Worm (Caenorhabditis elegans) whole organism, L1 larva: ENCODE measurements around the gene Y62E10A.24.
A peak's percentile ranks its signal among the peaks of the same experiment; 100 is the strongest.

Experiments
- C16A3.4 ChIP-seq: fragments of 150-350 bp; optimal IDR thresholded peaks from 2 replicates; lab custom pipeline; 2014; ENCODE audit warnings: missing biosample characterization, missing genetic modification characterization
- aha-1 ChIP-seq: fragments of 150-350 bp; optimal IDR thresholded peaks from 2 replicates; lab custom pipeline; 2014; ENCODE audit warnings: missing biosample characterization, missing genetic modification characterization
- aly-2 ChIP-seq: fragments of 150-350 bp; optimal IDR thresholded peaks from 2 replicates; lab custom pipeline; 2014; ENCODE audit warnings: missing biosample characterization, missing genetic modification characterization
- blmp-1 ChIP-seq: fragments of 150-350 bp; optimal IDR thresholded peaks from 2 replicates; lab custom pipeline; 2014; ENCODE audit warnings: missing biosample characterization, missing genetic modification characterization
- ceh-63 ChIP-seq: fragments of 200-800 bp; sonication (Bioruptor generic); optimal IDR thresholded peaks from 2 replicates; lab custom pipeline; 2018; ENCODE audit warnings: mild to moderate bottlenecking, missing genetic modification characterization, missing compliant biosample characterization
- ceh-82 ChIP-seq, 3 experiments: fragments of 150-350 bp in 1 of 3; sonication (generic microtip) in 2 of 3; optimal IDR thresholded peaks; 2 replicates each; lab custom pipeline; 2014 to 2017; ENCODE audit warnings: missing biosample characterization in 3 of 3, missing genetic modification characterization in 3 of 3
- ceh-90 ChIP-seq: sonication (generic microtip); optimal IDR thresholded peaks from 2 replicates; lab custom pipeline; 2016; ENCODE audit warnings: missing genetic modification characterization, missing compliant biosample characterization
- dsc-1 ChIP-seq: sonication (generic microtip); optimal IDR thresholded peaks from 2 replicates; lab custom pipeline; 2016; ENCODE audit warnings: mild to moderate bottlenecking, missing genetic modification characterization, missing compliant biosample characterization
- efl-3 ChIP-seq: fragments of 200-800 bp; sonication (Bioruptor generic); optimal IDR thresholded peaks from 2 replicates; lab custom pipeline; 2018; ENCODE audit warnings: mild to moderate bottlenecking, missing genetic modification characterization, missing compliant biosample characterization
- egl-27 ChIP-seq, 2 experiments: fragments of 150-350 bp in 1 of 2; sonication (generic microtip); optimal IDR thresholded peaks; 3 replicates each; lab custom pipeline; 2017 to 2018; ENCODE audit warnings: missing biosample characterization in 2 of 2, missing genetic modification characterization in 2 of 2, missing genetic modification reagents in 2 of 2
- elt-2 ChIP-seq: sonication (generic microtip); optimal IDR thresholded peaks from 2 replicates; lab custom pipeline; 2016; ENCODE audit warnings: missing genetic modification characterization, mild to moderate bottlenecking, inconsistent platforms, missing compliant biosample characterization, missing genetic modification reagents
- elt-3 ChIP-seq, 6 experiments: fragments of 150-350 bp in 1 of 6; sonication (generic microtip); optimal IDR thresholded peaks; 2 replicates each; lab custom pipeline; 2017 to 2018; ENCODE audit warnings: missing biosample characterization in 6 of 6, missing genetic modification characterization in 6 of 6, inconsistent platforms in 1 of 6
- ets-5 ChIP-seq: fragments of 200-800 bp; sonication (Bioruptor generic); IDR thresholded peaks from 2 replicates; pipeline ENCODE4 v1.3.6; 2022; ENCODE audit warnings: missing genetic modification characterization, missing compliant biosample characterization
- fkh-4 ChIP-seq: sonication (generic microtip); optimal IDR thresholded peaks from 2 replicates; lab custom pipeline; 2016; ENCODE audit warnings: missing compliant biosample characterization, missing genetic modification characterization, borderline replicate concordance
- fkh-8 ChIP-seq: sonication (generic microtip); optimal IDR thresholded peaks from 2 replicates; lab custom pipeline; 2016; ENCODE audit warnings: mild to moderate bottlenecking, missing genetic modification characterization, missing compliant biosample characterization
- fos-1 ChIP-seq: fragments of 150-350 bp; optimal IDR thresholded peaks from 2 replicates; lab custom pipeline; 2014; ENCODE audit warnings: missing biosample characterization, missing genetic modification characterization
- grh-1 ChIP-seq: fragments of 200-800 bp; sonication (Bioruptor generic); IDR thresholded peaks from 2 replicates; pipeline ENCODE4 v1.3.6; 2022; ENCODE audit warnings: missing genetic modification reagents, missing genetic modification characterization, missing compliant biosample characterization
- hlh-17 ChIP-seq: fragments of 200-800 bp; sonication (Bioruptor generic); optimal IDR thresholded peaks from 2 replicates; lab custom pipeline; 2018; ENCODE audit warnings: missing genetic modification characterization, mild to moderate bottlenecking, missing compliant biosample characterization, moderate library complexity, borderline replicate concordance
- hlh-4 ChIP-seq: sonication (generic microtip); optimal IDR thresholded peaks from 2 replicates; lab custom pipeline; 2016; ENCODE audit warnings: mild to moderate bottlenecking, missing genetic modification characterization, missing compliant biosample characterization
- hpl-2 ChIP-seq: fragments of 150-350 bp; optimal IDR thresholded peaks from 2 replicates; lab custom pipeline; 2014; ENCODE audit warnings: missing biosample characterization, missing genetic modification reagents, missing genetic modification characterization
- jun-1 ChIP-seq: fragments of 150-350 bp; optimal IDR thresholded peaks from 2 replicates; lab custom pipeline; 2014; ENCODE audit warnings: missing biosample characterization, missing genetic modification reagents, missing genetic modification characterization
- lin-14 ChIP-seq: fragments of 200-800 bp; sonication (Bioruptor generic); optimal IDR thresholded peaks from 2 replicates; lab custom pipeline; 2018; ENCODE audit warnings: mild to moderate bottlenecking, missing genetic modification characterization, moderate library complexity, missing compliant biosample characterization
- lin-15B ChIP-seq: fragments of 150-350 bp; sonication (generic microtip); optimal IDR thresholded peaks from 3 replicates; lab custom pipeline; 2014; ENCODE audit warnings: missing biosample characterization, missing genetic modification characterization
- lin-39 ChIP-seq: fragments of 150-350 bp; optimal IDR thresholded peaks from 2 replicates; lab custom pipeline; 2014; ENCODE audit warnings: missing biosample characterization, missing genetic modification reagents, missing genetic modification characterization
- lir-3 ChIP-seq: sonication (generic microtip); optimal IDR thresholded peaks from 2 replicates; lab custom pipeline; 2016; ENCODE audit warnings: mild to moderate bottlenecking, missing genetic modification characterization, moderate library complexity, missing compliant biosample characterization; ENCODE audit not compliant: poor library complexity
- mab-9 ChIP-seq: fragments of 200-800 bp; sonication (Bioruptor generic); IDR thresholded peaks from 2 replicates; pipeline ENCODE4 v1.3.6; 2022; ENCODE audit warnings: missing genetic modification reagents, missing genetic modification characterization, missing compliant biosample characterization
- mdl-1 ChIP-seq, 2 experiments: fragments of 150-350 bp; optimal IDR thresholded peaks; 2 replicates each; lab custom pipeline; 2014 to 2017; ENCODE audit warnings: missing biosample characterization in 2 of 2, missing genetic modification characterization in 2 of 2, inconsistent platforms in 1 of 2
- mep-1 ChIP-seq: fragments of 150-350 bp; optimal IDR thresholded peaks from 2 replicates; lab custom pipeline; 2014; ENCODE audit warnings: missing biosample characterization, missing genetic modification characterization
- nhr-11 ChIP-seq: fragments of 150-350 bp; optimal IDR thresholded peaks from 2 replicates; lab custom pipeline; 2014; ENCODE audit warnings: missing biosample characterization, missing genetic modification characterization
- nhr-12 ChIP-seq: sonication (generic microtip); optimal IDR thresholded peaks from 2 replicates; lab custom pipeline; 2017; ENCODE audit warnings: missing biosample characterization, missing genetic modification characterization
- nhr-20 ChIP-seq: sonication (generic microtip); optimal IDR thresholded peaks from 2 replicates; lab custom pipeline; 2016; ENCODE audit warnings: mild to moderate bottlenecking, missing genetic modification characterization, missing compliant biosample characterization
- nhr-237 ChIP-seq: fragments of 150-350 bp; optimal IDR thresholded peaks from 2 replicates; lab custom pipeline; 2014; ENCODE audit warnings: missing biosample characterization, missing genetic modification characterization
- nhr-28 ChIP-seq: fragments of 150-350 bp; optimal IDR thresholded peaks from 2 replicates; lab custom pipeline; 2014; ENCODE audit warnings: missing biosample characterization, missing genetic modification characterization
- nhr-71 ChIP-seq: sonication (generic microtip); optimal IDR thresholded peaks from 2 replicates; lab custom pipeline; 2016; ENCODE audit warnings: mild to moderate bottlenecking, missing genetic modification characterization, moderate library complexity, missing compliant biosample characterization
- nhr-76 ChIP-seq: sonication (generic microtip); optimal IDR thresholded peaks from 2 replicates; lab custom pipeline; 2017; ENCODE audit warnings: missing biosample characterization, missing genetic modification characterization
- nhr-84 ChIP-seq: sonication (generic microtip); optimal IDR thresholded peaks from 2 replicates; lab custom pipeline; 2017; ENCODE audit warnings: missing biosample characterization, missing genetic modification characterization
- nhr-85 ChIP-seq: sonication (generic microtip); peaks from one replicate; lab custom pipeline; 2016; ENCODE audit warnings: missing genetic modification characterization, inconsistent platforms, missing compliant biosample characterization
- nhr-90 ChIP-seq: sonication (generic microtip); optimal IDR thresholded peaks from 2 replicates; lab custom pipeline; 2016; ENCODE audit warnings: mild to moderate bottlenecking, missing genetic modification characterization, missing compliant biosample characterization; ENCODE audit not compliant: poor library complexity
- pag-3 ChIP-seq: sonication (generic microtip); optimal IDR thresholded peaks from 2 replicates; lab custom pipeline; 2017; ENCODE audit warnings: missing genetic modification characterization, mild to moderate bottlenecking, missing compliant biosample characterization, antibody characterized with exemption, borderline replicate concordance; ENCODE audit not compliant: insufficient read depth
- pqm-1 ChIP-seq: sonication (generic microtip); optimal IDR thresholded peaks from 3 replicates; lab custom pipeline; 2017; ENCODE audit warnings: missing biosample characterization, missing genetic modification characterization
- skn-1 ChIP-seq: fragments of 150-350 bp; optimal IDR thresholded peaks from 2 replicates; lab custom pipeline; 2014; ENCODE audit warnings: missing biosample characterization, missing genetic modification characterization
- snpc-4 ChIP-seq: fragments of 150-350 bp; optimal IDR thresholded peaks from 2 replicates; lab custom pipeline; 2014; ENCODE audit warnings: missing biosample characterization, missing genetic modification characterization
- snu-23 ChIP-seq: sonication (generic microtip); optimal IDR thresholded peaks from 2 replicates; lab custom pipeline; 2016; ENCODE audit warnings: missing genetic modification characterization, missing compliant biosample characterization
- sox-4 ChIP-seq: sonication (generic microtip); optimal IDR thresholded peaks from 2 replicates; lab custom pipeline; 2016; ENCODE audit warnings: missing genetic modification characterization, missing compliant biosample characterization
- sptf-1 ChIP-seq: fragments of 150-350 bp; optimal IDR thresholded peaks from 2 replicates; lab custom pipeline; 2014; ENCODE audit warnings: missing biosample characterization, missing genetic modification characterization
- sup-37 ChIP-seq: fragments of 200-800 bp; sonication (Bioruptor generic); optimal IDR thresholded peaks from 2 replicates; lab custom pipeline; 2018; ENCODE audit warnings: mild to moderate bottlenecking, missing genetic modification characterization, missing compliant biosample characterization
- swsn-7 ChIP-seq: sonication (generic microtip); optimal IDR thresholded peaks from 2 replicates; lab custom pipeline; 2016; ENCODE audit warnings: missing genetic modification characterization, missing compliant biosample characterization
- tbx-2 ChIP-seq: sonication (generic microtip); optimal IDR thresholded peaks from 2 replicates; lab custom pipeline; 2016; ENCODE audit warnings: missing genetic modification characterization, missing compliant biosample characterization
- unc-130 ChIP-seq: fragments of 150-350 bp; optimal IDR thresholded peaks from 2 replicates; lab custom pipeline; 2017; ENCODE audit warnings: missing biosample characterization, missing genetic modification characterization, inconsistent platforms
- unc-62 ChIP-seq: fragments of 150-350 bp; optimal IDR thresholded peaks from 2 replicates; lab custom pipeline; 2014; ENCODE audit warnings: missing biosample characterization, missing genetic modification reagents, missing genetic modification characterization
- vab-15 ChIP-seq: sonication (generic microtip); optimal IDR thresholded peaks from 2 replicates; lab custom pipeline; 2017; ENCODE audit warnings: missing genotype, mild to moderate bottlenecking, missing genetic modification characterization, missing compliant biosample characterization
- xbp-1 ChIP-seq: sonication (generic microtip); optimal IDR thresholded peaks from 2 replicates; lab custom pipeline; 2016; ENCODE audit warnings: missing genetic modification characterization, missing compliant biosample characterization
- zag-1 ChIP-seq: fragments of 150-350 bp; optimal IDR thresholded peaks from 2 replicates; lab custom pipeline; 2014; ENCODE audit warnings: missing biosample characterization, missing genetic modification characterization
- ztf-4 ChIP-seq: fragments of 150-350 bp; optimal IDR thresholded peaks from 2 replicates; lab custom pipeline; 2014; ENCODE audit warnings: missing biosample characterization, missing genetic modification characterization

The Y62E10A.24 gene

ce11 chrIV:13393246-13393716 lies 22.8 kb downstream of the Y62E10A.24 start (continued):
- TF ChIP-seq unc-62 (no peak), ceh-63 (GFP tag; lab: Kevin White, UChicago) (no peak), pag-3 (peak; percentile 23), nhr-20 (peak; percentile 76), nhr-237 (tag; lab: Kevin White, UChicago) (no peak), fkh-8 (no peak), nhr-28 (tag; lab: Kevin White, UChicago) (no peak), ztf-4 (tag; lab: Kevin White, UChicago) (peak; percentile 19), blmp-1 (tag; lab: Kevin White, UChicago) (peak; percentile 36), aha-1 (tag; lab: Kevin White, UChicago) (no peak), hlh-4 (no peak), elt-2 (tag; lab: Kevin White, UChicago) (peak; percentile 85), snu-23 (GFP tag; lab: Kevin White, UChicago) (peak; percentile 48), hpl-2 (GFP tag; lab: Kevin White, UChicago) (no peak), lin-14 (GFP tag; lab: Kevin White, UChicago) (peak; percentile 65), pqm-1 (no peak), mep-1 (tag; lab: Kevin White, UChicago) (peak; percentile 5), nhr-85 (peak; percentile 89), fkh-4 (no peak), nhr-71 (tag; lab: Kevin White, UChicago) (peak; percentile 84), elt-3 (tag; optimal IDR thresholded peaks at IDR 0.05; lab: Kevin White, UChicago) (peak in 3 of 6 experiments; percentile 6 to 82 (median 61)), xbp-1 (tag; lab: Kevin White, UChicago) (no peak), lin-39 (tag; lab: Kevin White, UChicago) (no peak), swsn-7 (tag; lab: Kevin White, UChicago) (no peak), tbx-2 (tag; lab: Kevin White, UChicago) (peak; percentile 58), nhr-90 (tag; lab: Kevin White, UChicago) (peak; percentile 73), aly-2 (tag; lab: Kevin White, UChicago) (no peak), ets-5 (GFP tag; lab: Robert Waterston, UW) (no peak), nhr-76 (tag; lab: Kevin White, UChicago) (no peak), nhr-12 (tag; lab: Kevin White, UChicago) (no peak), grh-1 (no peak), nhr-11 (tag; lab: Kevin White, UChicago) (no peak), skn-1 (no peak), lir-3 (tag; lab: Kevin White, UChicago) (no peak), dsc-1 (tag; lab: Kevin White, UChicago) (no peak), vab-15 (tag; lab: Kevin White, UChicago) (no peak), unc-130 (tag; lab: Kevin White, UChicago) (no peak), egl-27 (tag; optimal IDR thresholded peaks at IDR 0.05; lab: Kevin White, UChicago) (no peak), mdl-1 (tag; optimal IDR thresholded peaks at IDR 0.05; lab: Kevin White, UChicago) (peak in 1 of 2 experiments; percentile 26), fos-1 (tag; lab: Kevin White, UChicago) (no peak), ceh-90 (no peak), sptf-1 (tag; lab: Kevin White, UChicago) (no peak), sup-37 (GFP tag; lab: Kevin White, UChicago) (no peak), jun-1 (tag; lab: Kevin White, UChicago) (no peak), zag-1 (no peak), mab-9 (GFP tag; lab: Robert Waterston, UW) (no peak), sox-4 (tag; lab: Kevin White, UChicago) (no peak), hlh-17 (GFP tag; lab: Kevin White, UChicago) (no peak), nhr-84 (tag; lab: Kevin White, UChicago) (no peak), efl-3 (GFP tag; lab: Kevin White, UChicago) (no peak), snpc-4 (tag; lab: Kevin White, UChicago) (no peak), lin-15B (tag; lab: Kevin White, UChicago) (no peak), ceh-82 (tag; optimal IDR thresholded peaks at IDR 0.05; lab: Kevin White, UChicago) (no peak), C16A3.4 (tag; lab: Kevin White, UChicago) (peak; percentile 7)
